Worm (Caenorhabditis elegans): ENCODE data around the gene srbc-8.

srbc-8 gene

ce11 chrV:7485000-7485399, at the start of gene srbc-8:
srbc-8 (minus strand) TSS chrV:7485100.
- TF ChIP-seq C34F6.9 (tag; optimal IDR thresholded peaks at IDR 0.05) (no peak), sem-4 (tag; optimal IDR thresholded peaks at IDR 0.05) (no peak), nhr-10 (tag; optimal IDR thresholded peaks at IDR 0.05) (no peak), egl-27 (tag; optimal IDR thresholded peaks at IDR 0.05) (no peak), lsy-2 (tag; optimal IDR thresholded peaks at IDR 0.05) (no peak), mab-5 (tag; optimal IDR thresholded peaks at IDR 0.05) (no peak), ceh-16 (tag; optimal IDR thresholded peaks at IDR 0.05) (no peak)

- TF ChIP-seq mab-5 (tag; optimal IDR thresholded peaks at IDR 0.05): no peak
- TF ChIP-seq ZK546.5 (tag; optimal IDR thresholded peaks at IDR 0.05): no peak
These were observed 48.0 kb upstream of the srbc-8 start, which contains the start of gene C54F6.3 for ce11 chrV:7532947-7533346. C54F6.3 (plus strand) TSS chrV:7533247.

ce11 chrV:7529840-7530239, 44.9 kb upstream of the srbc-8 start, which contains the start of gene swt-2:
swt-2 (plus strand) TSS chrV:7530140.
- no peak for TF ChIP-seq F13H6.1 (tag; optimal IDR thresholded peaks at IDR 0.05)
- TF ChIP-seq sem-4 (tag; optimal IDR thresholded peaks at IDR 0.05): no peak
- TF ChIP-seq alr-1 (tag; optimal IDR thresholded peaks at IDR 0.05): no peak
- TF ChIP-seq snpc-4 (tag; optimal IDR thresholded peaks at IDR 0.05): no peak

ce11 chrV:7528816-7529215, 43.9 kb upstream of the srbc-8 start, which contains the start of gene C54F6.5:
C54F6.5 (plus strand) TSS chrV:7529116.
- TF ChIP-seq ZK546.5 (tag; optimal IDR thresholded peaks at IDR 0.05) (no peak), Y55F3AM.14 (GFP tag; optimal IDR thresholded peaks at IDR 0.05) (no peak), unc-55 (GFP tag; optimal IDR thresholded peaks at IDR 0.05) (no peak), F13H6.1 (tag; optimal IDR thresholded peaks at IDR 0.05) (no peak), R02D3.7 (tag; optimal IDR thresholded peaks at IDR 0.05) (no peak), alr-1 (tag; optimal IDR thresholded peaks at IDR 0.05) (no peak), nhr-77 (tag; optimal IDR thresholded peaks at IDR 0.05) (no peak), sem-4 (tag; optimal IDR thresholded peaks at IDR 0.05) (no peak), lin-11 (tag; optimal IDR thresholded peaks at IDR 0.05) (no peak), ztf-11 (tag; optimal IDR thresholded peaks at IDR 0.05) (no peak), ceh-82 (tag; optimal IDR thresholded peaks at IDR 0.05) (no peak), elt-1 (tag; optimal IDR thresholded peaks at IDR 0.05) (no peak), sma-3 (GFP tag; optimal IDR thresholded peaks at IDR 0.05) (no peak), peb-1 (tag; optimal IDR thresholded peaks at IDR 0.05) (no peak), lin-13 (GFP tag; optimal IDR thresholded peaks at IDR 0.05) (no peak), lsy-2 (tag; optimal IDR thresholded peaks at IDR 0.05) (no peak), nhr-129 (tag; optimal IDR thresholded peaks at IDR 0.05) (no peak), nhr-237 (tag; optimal IDR thresholded peaks at IDR 0.05) (no peak), nhr-11 (tag; optimal IDR thresholded peaks at IDR 0.05) (no peak)

ce11 chrV:7527153-7527552, 42.3 kb upstream of the srbc-8 start, which contains the start of gene C54F6.17:
C54F6.17 (plus strand) TSS chrV:7527453.
- TF ChIP-seq nhr-25 (tag; optimal IDR thresholded peaks at IDR 0.05) (no peak), mab-5 (tag; optimal IDR thresholded peaks at IDR 0.05) (no peak), mdl-1 (tag; optimal IDR thresholded peaks at IDR 0.05) (no peak), nhr-23 (tag; optimal IDR thresholded peaks at IDR 0.05) (no peak), nhr-129 (tag; optimal IDR thresholded peaks at IDR 0.05) (no peak), blmp-1 (tag; optimal IDR thresholded peaks at IDR 0.05; ENCODE audit: insufficient read depth) (no peak), ztf-4 (tag; optimal IDR thresholded peaks at IDR 0.05) (no peak), mbf-1 (tag; optimal IDR thresholded peaks at IDR 0.05) (no peak), nhr-12 (tag; optimal IDR thresholded peaks at IDR 0.05) (no peak), Y55F3AM.14 (GFP tag; optimal IDR thresholded peaks at IDR 0.05) (no peak), skn-1 (tag; optimal IDR thresholded peaks at IDR 0.05) (no peak), snpc-4 (tag; optimal IDR thresholded peaks at IDR 0.05) (no peak), ceh-82 (tag; optimal IDR thresholded peaks at IDR 0.05) (no peak), egl-27 (tag; optimal IDR thresholded peaks at IDR 0.05) (no peak), unc-62 (GFP tag; optimal IDR thresholded peaks at IDR 0.05) (no peak), elt-1 (tag; optimal IDR thresholded peaks at IDR 0.05) (no peak), lin-11 (tag; optimal IDR thresholded peaks at IDR 0.05) (no peak), ztf-1 (GFP tag; conservative IDR thresholded peaks at IDR 0.05) (no peak), gmeb-1 (tag; optimal IDR thresholded peaks at IDR 0.05) (no peak)
